Fruit fly (Drosophila melanogaster) whole organism, embryonic: ENCODE measurements around the gene wapl.

Experiments
- CG14710 ChIP-seq: fragments of 200-800 bp; sonication (Bioruptor generic); optimal IDR thresholded peaks from 3 replicates; lab custom pipeline; 2019; ENCODE audit warnings: missing biosample characterization, mild to moderate bottlenecking, missing genetic modification characterization, moderate library complexity
- CG15011 ChIP-seq: fragments of 200-800 bp; sonication (Bioruptor generic); optimal IDR thresholded peaks from 3 replicates; lab custom pipeline; 2018; ENCODE audit warnings: missing biosample characterization, mild to moderate bottlenecking, missing genetic modification characterization
- CG16779 ChIP-seq: fragments of 200-800 bp; sonication (Bioruptor generic); IDR thresholded peaks from 2 replicates; pipeline ENCODE4 v1.3.6; 2022; ENCODE audit warnings: missing biosample characterization, missing genetic modification characterization
- CG5180 ChIP-seq: fragments of 200-800 bp; sonication (Bioruptor generic); optimal IDR thresholded peaks from 3 replicates; lab custom pipeline; 2017; ENCODE audit warnings: missing biosample characterization, missing genetic modification characterization, mild to moderate bottlenecking, moderate library complexity, missing genetic modification reagents
- CG5245 ChIP-seq: fragments of 200-800 bp; sonication (Bioruptor generic); optimal IDR thresholded peaks from 3 replicates; lab custom pipeline; 2016; ENCODE audit warnings: missing biosample characterization, missing genetic modification characterization
- CG6683 ChIP-seq: fragments of 200-800 bp; sonication (Bioruptor generic); optimal IDR thresholded peaks from 2 replicates; lab custom pipeline; 2017; ENCODE audit warnings: missing biosample characterization, mild to moderate bottlenecking, missing genetic modification characterization, missing genetic modification reagents
- Max ChIP-seq: fragments of 200-800 bp; sonication (Bioruptor generic); optimal IDR thresholded peaks from 2 replicates; lab custom pipeline; 2016; ENCODE audit warnings: missing biosample characterization, mild to moderate bottlenecking, missing genetic modification characterization
- Trl ChIP-seq, 3 experiments: fragments of >200 bp in 2 of 3; fragments of 200-800 bp in 1 of 3; sonication (Bioruptor generic) in 1 of 3; optimal IDR thresholded peaks; 2 replicates in 1 of 3; 3 replicates in 2 of 3; lab custom pipeline; 2016 to 2017; ENCODE audit warnings: missing biosample characterization in 1 of 3, missing genetic modification characterization in 1 of 3
- fru ChIP-seq: fragments of >200 bp; optimal IDR thresholded peaks from 2 replicates; lab custom pipeline; 2017
- gce ChIP-seq: fragments of 200-800 bp; sonication (Bioruptor generic); IDR thresholded peaks from 3 replicates; pipeline ENCODE4 v1.3.6; 2022; ENCODE audit warnings: missing biosample characterization, missing genetic modification characterization
- wek ChIP-seq: fragments of 200-800 bp; sonication (Bioruptor generic); optimal IDR thresholded peaks from 3 replicates; lab custom pipeline; 2018; ENCODE audit warnings: missing biosample characterization, mild to moderate bottlenecking, missing genetic modification characterization, moderate library complexity

DNA sequence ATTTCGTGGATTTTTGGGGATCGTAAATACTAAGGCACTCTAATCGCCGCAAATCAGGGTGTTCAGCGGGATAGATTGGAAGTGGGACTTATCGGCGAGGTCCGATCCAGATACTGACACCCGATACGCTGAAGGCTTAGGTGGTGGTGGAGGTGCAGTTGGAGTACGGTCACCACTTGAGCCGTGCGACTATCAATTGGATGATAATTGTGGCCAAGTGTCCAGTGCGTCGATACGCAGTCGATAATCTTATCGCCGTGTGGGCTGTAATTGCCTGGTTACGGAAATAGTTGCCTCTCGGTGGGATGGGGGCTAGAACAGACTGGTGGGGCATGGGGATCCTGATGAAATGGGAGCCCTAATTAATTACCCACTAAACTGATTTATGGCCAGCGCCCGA lies 40.5 kb upstream of the wapl start:
- TF ChIP-seq gce (GFP tag; lab: Robert Waterston, UW) (no peak), CG16779 (GFP tag; lab: Robert Waterston, UW) (no peak), CG5180 (GFP tag; lab: Kevin White, UChicago) (no peak), CG5245 (GFP tag; lab: Kevin White, UChicago) (no peak), CG14710 (no peak), CG6683 (GFP tag; lab: Kevin White, UChicago) (no peak), Trl (optimal IDR thresholded peaks at IDR 0.05; lab: Kevin White, UChicago) (no peak), Trl (GFP tag; optimal IDR thresholded peaks at IDR 0.05; lab: Kevin White, UChicago) (no peak), wek (no peak), CG15011 (GFP tag; lab: Kevin White, UChicago) (no peak), fru (lab: Kevin White, UChicago) (no peak), Max (GFP tag; lab: Kevin White, UChicago) (no peak)
